Worm (Caenorhabditis elegans) whole organism, L4 larva: ENCODE data around the gene srh-146.
A peak's percentile ranks its signal among the peaks of the same experiment; 100 is the strongest.

Source experiments
- F26F4.8 ChIP-seq: fragments of 200-800 bp; sonication (Bioruptor generic); conservative IDR thresholded peaks from 2 replicates; pipeline ENCODE4 v1.3.6; 2022; ENCODE audit warnings: missing genetic modification characterization, missing compliant biosample characterization
- F44E2.7 ChIP-seq: fragments of 200-800 bp; sonication (Bioruptor generic); IDR thresholded peaks from 2 replicates; pipeline ENCODE4 v2.1.2; 2022; ENCODE audit warnings: missing genetic modification characterization, missing compliant biosample characterization
- Y105C5A.15 ChIP-seq: fragments of 200-800 bp; sonication (Bioruptor generic); IDR thresholded peaks from 2 replicates; pipeline ENCODE4 v1.3.6; 2022; ENCODE audit warnings: missing genetic modification characterization, missing compliant biosample characterization
- Y48G9A.11 ChIP-seq: fragments of 200-800 bp; sonication (Bioruptor generic); IDR thresholded peaks from 2 replicates; pipeline ENCODE4 v1.3.6; 2022; ENCODE audit warnings: missing genetic modification reagents, missing genetic modification characterization, missing compliant biosample characterization
- Y75B8A.6 ChIP-seq: fragments of 200-800 bp; sonication (Bioruptor generic); IDR thresholded peaks from 2 replicates; pipeline ENCODE4 v1.3.6; 2022; ENCODE audit warnings: missing genetic modification reagents, missing genetic modification characterization, missing compliant biosample characterization
- ZK546.5 ChIP-seq, 2 experiments: sonication (generic microtip); optimal IDR thresholded peaks; 2 replicates each; lab custom pipeline; 2017; ENCODE audit warnings: missing biosample characterization in 2 of 2, missing genetic modification characterization in 2 of 2
- aly-2 ChIP-seq: sonication (generic microtip); optimal IDR thresholded peaks from 2 replicates; lab custom pipeline; 2018; ENCODE audit warnings: missing biosample characterization, missing genetic modification characterization
- arid-1 ChIP-seq: fragments of 200-800 bp; sonication (Bioruptor generic); conservative IDR thresholded peaks from 2 replicates; pipeline ENCODE4 v1.3.6; 2022; ENCODE audit warnings: missing genetic modification reagents, missing genetic modification characterization, missing compliant biosample characterization
- daf-12 ChIP-seq: fragments of 150-350 bp; optimal IDR thresholded peaks from 2 replicates; lab custom pipeline; 2014; ENCODE audit warnings: missing biosample characterization, missing genetic modification reagents, missing genetic modification characterization
- daf-16 ChIP-seq, 3 experiments: sonication (generic microtip); optimal IDR thresholded peaks; 2 replicates each; lab custom pipeline; 2016 to 2017; ENCODE audit warnings: missing genetic modification characterization in 3 of 3, missing genetic modification reagents in 3 of 3, mild to moderate bottlenecking in 2 of 3, missing compliant biosample characterization in 2 of 3, missing biosample characterization in 1 of 3, moderate library complexity in 1 of 3
- daf-19 ChIP-seq: fragments of 200-800 bp; sonication (Bioruptor generic); conservative IDR thresholded peaks from 2 replicates; pipeline ENCODE4 v1.3.6; 2022; ENCODE audit warnings: missing genetic modification characterization, missing compliant biosample characterization
- dmd-6 ChIP-seq: fragments of 200-800 bp; sonication (Bioruptor generic); IDR thresholded peaks from 2 replicates; pipeline ENCODE4 v1.3.6; 2022; ENCODE audit warnings: missing genetic modification reagents, missing genetic modification characterization, missing compliant biosample characterization
- dpl-1 ChIP-seq: fragments of 150-350 bp; optimal IDR thresholded peaks from 2 replicates; lab custom pipeline; 2014; ENCODE audit warnings: missing biosample characterization, missing genetic modification reagents, missing genetic modification characterization
- egl-27 ChIP-seq: sonication (generic microtip); optimal IDR thresholded peaks from 3 replicates; lab custom pipeline; 2017; ENCODE audit warnings: missing biosample characterization, missing genetic modification reagents, missing genetic modification characterization
- fos-1 ChIP-seq: fragments of 150-350 bp; optimal IDR thresholded peaks from 2 replicates; lab custom pipeline; 2014; ENCODE audit warnings: missing biosample characterization, missing genetic modification characterization
- hlh-30 ChIP-seq: sonication (generic microtip); optimal IDR thresholded peaks from 2 replicates; lab custom pipeline; 2017; ENCODE audit warnings: antibody characterized with exemption, mild to moderate bottlenecking, missing genetic modification characterization, missing compliant biosample characterization; ENCODE audit not compliant: insufficient read depth
- hmg-1.1 ChIP-seq: fragments of 200-800 bp; sonication (Bioruptor generic); IDR thresholded peaks from 2 replicates; pipeline ENCODE4 v1.3.6; 2022; ENCODE audit warnings: missing genetic modification reagents, missing genetic modification characterization, missing compliant biosample characterization
- jun-1 ChIP-seq: fragments of 150-350 bp; optimal IDR thresholded peaks from 2 replicates; lab custom pipeline; 2014; ENCODE audit warnings: missing biosample characterization, missing genetic modification reagents, missing genetic modification characterization
- madf-5 ChIP-seq, 2 experiments: fragments of 200-800 bp; sonication (Bioruptor generic); IDR thresholded peaks; 2 replicates each; pipeline ENCODE4 v1.3.6; 2022; ENCODE audit warnings: missing compliant biosample characterization in 2 of 2, missing genetic modification characterization in 2 of 2
- mdt-29 ChIP-seq: fragments of 200-800 bp; sonication (Bioruptor generic); IDR thresholded peaks from 2 replicates; pipeline ENCODE4 v1.3.6; 2022; ENCODE audit warnings: missing genetic modification reagents, missing genetic modification characterization, missing compliant biosample characterization
- mep-1 ChIP-seq: fragments of 150-350 bp; sonication (generic microtip); optimal IDR thresholded peaks from 3 replicates; lab custom pipeline; 2014; ENCODE audit warnings: missing biosample characterization, missing genetic modification characterization
- mes-2 ChIP-seq: sonication (generic microtip); optimal IDR thresholded peaks from 2 replicates; lab custom pipeline; 2016; ENCODE audit warnings: missing genotype, mild to moderate bottlenecking, missing genetic modification characterization, missing compliant biosample characterization; ENCODE audit not compliant: poor library complexity, severe bottlenecking
- mxl-2 ChIP-seq: fragments of 200-800 bp; sonication (Bioruptor generic); conservative IDR thresholded peaks from 2 replicates; pipeline ENCODE4 v1.3.6; 2022; ENCODE audit warnings: missing genetic modification reagents, missing genetic modification characterization, missing compliant biosample characterization
- nhr-237 ChIP-seq: sonication (generic microtip); optimal IDR thresholded peaks from 2 replicates; lab custom pipeline; 2017; ENCODE audit warnings: missing biosample characterization, missing genetic modification characterization
- nhr-28 ChIP-seq: fragments of 150-350 bp; optimal IDR thresholded peaks from 2 replicates; lab custom pipeline; 2014; ENCODE audit warnings: missing biosample characterization, missing genetic modification characterization
- nhr-41 ChIP-seq: fragments of 200-800 bp; sonication (Bioruptor generic); IDR thresholded peaks from 2 replicates; pipeline ENCODE4 v1.3.6; 2022; ENCODE audit warnings: missing genetic modification reagents, missing genetic modification characterization, missing compliant biosample characterization
- nhr-48 ChIP-seq: sonication (generic microtip); optimal IDR thresholded peaks from 2 replicates; lab custom pipeline; 2016; ENCODE audit warnings: mild to moderate bottlenecking, missing genetic modification characterization, missing compliant biosample characterization
- nhr-6 ChIP-seq: fragments of 150-350 bp; optimal IDR thresholded peaks from 2 replicates; lab custom pipeline; 2014; ENCODE audit warnings: missing biosample characterization, missing genetic modification characterization
- nhr-77 ChIP-seq: fragments of 150-350 bp; optimal IDR thresholded peaks from 2 replicates; lab custom pipeline; 2014; ENCODE audit warnings: missing biosample characterization, missing genetic modification characterization
- pha-4 ChIP-seq, 2 experiments: fragments of 150-350 bp in 1 of 2; fragments of 200-800 bp in 1 of 2; sonication (Bioruptor generic) in 1 of 2; IDR thresholded peaks in 1 of 2; optimal IDR thresholded peaks in 1 of 2; 2 replicates each; pipeline versions ENCODE4 v1.3.6 to Lab custom; 2014 to 2022; ENCODE audit warnings: missing genetic modification characterization in 2 of 2, missing genetic modification reagents in 2 of 2, missing biosample characterization in 1 of 2, missing compliant biosample characterization in 1 of 2
- pqm-1 ChIP-seq: sonication (generic microtip); optimal IDR thresholded peaks from 2 replicates; lab custom pipeline; 2017; ENCODE audit warnings: missing biosample characterization, missing genetic modification characterization
- saeg-2 ChIP-seq: fragments of 200-800 bp; sonication (Bioruptor generic); IDR thresholded peaks from 2 replicates; pipeline ENCODE4 v1.3.6; 2022; ENCODE audit warnings: missing genetic modification reagents, missing genetic modification characterization, missing compliant biosample characterization
- sdz-12 ChIP-seq: fragments of 200-800 bp; sonication (Bioruptor generic); optimal IDR thresholded peaks from 2 replicates; lab custom pipeline; 2018; ENCODE audit warnings: mild to moderate bottlenecking, missing genetic modification characterization, missing compliant biosample characterization
- skn-1 ChIP-seq: fragments of 150-350 bp; optimal IDR thresholded peaks from 2 replicates; lab custom pipeline; 2014; ENCODE audit warnings: missing biosample characterization, missing genetic modification characterization
- snpc-4 ChIP-seq: fragments of 150-350 bp; optimal IDR thresholded peaks from 2 replicates; lab custom pipeline; 2014; ENCODE audit warnings: missing biosample characterization, missing genetic modification characterization
- zip-11 ChIP-seq: fragments of 200-800 bp; sonication (Bioruptor generic); IDR thresholded peaks from 2 replicates; pipeline ENCODE4 v1.3.6; 2022; ENCODE audit warnings: missing genetic modification characterization, missing compliant biosample characterization
- zip-2 ChIP-seq: fragments of 150-350 bp; optimal IDR thresholded peaks from 2 replicates; lab custom pipeline; 2014; ENCODE audit warnings: missing biosample characterization, missing genetic modification characterization

Gene srh-146

ce11 chrV:2891927-2892326 lies 22.1 kb upstream of the srh-146 start, which contains the start of gene F37B4.15:
F37B4.15 (plus strand) TSS chrV:2892227.
- TF ChIP-seq fos-1 (tag; lab: Kevin White, UChicago) (no peak), nhr-28 (tag; lab: Kevin White, UChicago) (peak; percentile 23)

DNA sequence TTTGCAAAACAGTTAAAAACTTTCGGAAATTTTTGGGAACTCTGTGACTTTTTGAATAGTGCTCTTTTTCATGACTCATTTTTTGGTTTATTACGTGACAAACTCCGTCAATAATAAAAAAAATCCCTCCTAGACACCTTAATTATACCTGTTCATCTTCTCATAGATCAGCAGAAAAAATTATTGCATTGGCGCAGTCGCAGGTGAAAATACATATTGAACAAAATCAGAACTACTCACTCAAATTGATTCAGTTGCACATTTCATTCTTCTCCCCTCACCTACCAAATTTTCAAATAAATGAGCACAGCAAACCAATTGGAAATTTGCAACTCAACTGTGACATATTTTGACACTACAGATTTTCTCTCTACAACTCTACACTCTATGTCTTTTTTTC lies 21.1 kb upstream of the srh-146 start, which contains the start of gene srh-127:
Gene srh-127 (plus strand): TSS at position 301 of the 400 bp plus-strand sequence.
- TF ChIP-seq nhr-48 (tag; lab: Kevin White, UChicago), result no peak
- no peak for TF ChIP-seq nhr-6 (tag; lab: Kevin White, UChicago)
- no peak for TF ChIP-seq mes-2 (tag; lab: Kevin White, UChicago)
- TF ChIP-seq daf-12 (tag; lab: Kevin White, UChicago), result no peak
- no peak for TF ChIP-seq ZK546.5 (tag; optimal IDR thresholded peaks at IDR 0.05; lab: Kevin White, UChicago)
- TF ChIP-seq hlh-30, result no peak
- TF ChIP-seq pqm-1 (tag; lab: Kevin White, UChicago), result no peak
- TF ChIP-seq Y48G9A.11 (GFP tag; lab: Robert Waterston, UW), result no peak

DNA sequence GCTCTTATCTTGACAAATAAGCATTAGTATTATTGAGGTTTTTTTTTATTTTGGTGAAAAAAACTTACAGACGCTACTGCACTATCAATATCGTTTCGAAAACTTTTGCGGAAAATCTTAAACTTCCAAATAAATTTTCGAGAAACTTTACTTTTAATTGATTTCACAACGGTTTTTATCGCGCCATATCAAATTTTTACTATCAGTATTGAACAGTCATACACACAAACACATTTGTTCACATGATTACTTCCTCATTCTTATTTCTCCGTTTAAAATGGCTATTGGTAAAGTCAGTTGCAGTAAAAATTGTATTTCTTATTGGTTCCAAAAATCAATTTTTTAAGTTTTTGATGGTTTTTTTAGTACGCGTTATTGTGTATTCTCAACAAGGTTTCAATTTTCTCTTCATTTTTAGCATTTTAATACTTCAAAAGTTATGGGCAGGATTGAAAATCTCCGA lies 17.8 kb upstream of the srh-146 start, which contains the start of gene pals-32:
Gene pals-32 (plus strand): TSS at position 413 of the 463 bp plus-strand sequence.
- TF ChIP-seq fos-1 (tag; lab: Kevin White, UChicago) (no peak), nhr-28 (tag; lab: Kevin White, UChicago) (peak; percentile 55), daf-16 (GFP tag; optimal IDR thresholded peaks at IDR 0.05; lab: Kevin White, UChicago) (no peak), daf-16 (tag; optimal IDR thresholded peaks at IDR 0.05; lab: Kevin White, UChicago) (peak; percentile 62), pqm-1 (tag; lab: Kevin White, UChicago) (peak; percentile 69)
- TF ChIP-seq, all 104 proteins: peak for 3

- TF ChIP-seq F26F4.8 (GFP tag; lab: Robert Waterston, UW), result no peak
- TF ChIP-seq arid-1 (GFP tag; lab: Robert Waterston, UW), result no peak
- TF ChIP-seq sdz-12, result no peak
- TF ChIP-seq skn-1 (tag; lab: Kevin White, UChicago), result no peak
- no peak for TF ChIP-seq daf-16 (GFP tag; optimal IDR thresholded peaks at IDR 0.05; lab: Kevin White, UChicago)
- no peak for TF ChIP-seq daf-16 (tag; optimal IDR thresholded peaks at IDR 0.05; lab: Kevin White, UChicago)
- no peak for TF ChIP-seq aly-2 (tag; lab: Kevin White, UChicago)
- TF ChIP-seq pqm-1 (tag; lab: Kevin White, UChicago), result no peak
- TF ChIP-seq F44E2.7 (GFP tag; lab: Robert Waterston, UW), result no peak
- TF ChIP-seq pha-4 (GFP tag; IDR thresholded peaks at IDR 0.05; lab: Robert Waterston, UW), result no peak
- no peak for TF ChIP-seq pha-4 (tag; optimal IDR thresholded peaks at IDR 0.05; lab: Kevin White, UChicago)
- no peak for TF ChIP-seq hlh-30
- TF ChIP-seq egl-27 (tag; lab: Kevin White, UChicago), result no peak
- no peak for TF ChIP-seq snpc-4 (tag; lab: Kevin White, UChicago)
- no peak for TF ChIP-seq hmg-1.1
- no peak for TF ChIP-seq dpl-1 (GFP tag; lab: Kevin White, UChicago)
These were observed 14.2 kb upstream of the srh-146 start, which contains the start of gene str-46 for ce11 chrV:2899867-2900266. str-46 (minus strand) TSS chrV:2899967.

ce11 chrV:2903227-2903626 lies 10.8 kb upstream of the srh-146 start, which contains the start of gene C31B8.7:
C31B8.7 (minus strand) TSS chrV:2903327.
- TF ChIP-seq egl-27 (tag; lab: Kevin White, UChicago) (no peak), mxl-2 (no peak), nhr-41 (no peak), dpl-1 (GFP tag; lab: Kevin White, UChicago) (no peak), Y75B8A.6 (GFP tag; lab: Robert Waterston, UW) (no peak), saeg-2 (no peak), daf-19 (GFP tag; lab: Robert Waterston, UW) (no peak), mep-1 (tag; lab: Kevin White, UChicago) (no peak), madf-5 (GFP tag; IDR thresholded peaks at IDR 0.05; lab: Robert Waterston, UW) (no peak), zip-11 (GFP tag; lab: Robert Waterston, UW) (no peak), nhr-237 (tag; lab: Kevin White, UChicago) (no peak), snpc-4 (tag; lab: Kevin White, UChicago) (no peak), Y105C5A.15 (GFP tag; lab: Robert Waterston, UW) (no peak), nhr-77 (no peak), dmd-6 (GFP tag; lab: Robert Waterston, UW) (no peak), jun-1 (tag; lab: Kevin White, UChicago) (no peak), zip-2 (tag; lab: Kevin White, UChicago) (no peak), mdt-29 (GFP tag; lab: Robert Waterston, UW) (no peak)
